Worm (Caenorhabditis elegans): ENCODE data around the gene C16C8.9.
"Not testable (repeated sequence)": the region's sequence is repeated elsewhere in the genome, so short reads cannot be mapped to it uniquely, and the experiment has no call there.

The C16C8.9 gene

DNA sequence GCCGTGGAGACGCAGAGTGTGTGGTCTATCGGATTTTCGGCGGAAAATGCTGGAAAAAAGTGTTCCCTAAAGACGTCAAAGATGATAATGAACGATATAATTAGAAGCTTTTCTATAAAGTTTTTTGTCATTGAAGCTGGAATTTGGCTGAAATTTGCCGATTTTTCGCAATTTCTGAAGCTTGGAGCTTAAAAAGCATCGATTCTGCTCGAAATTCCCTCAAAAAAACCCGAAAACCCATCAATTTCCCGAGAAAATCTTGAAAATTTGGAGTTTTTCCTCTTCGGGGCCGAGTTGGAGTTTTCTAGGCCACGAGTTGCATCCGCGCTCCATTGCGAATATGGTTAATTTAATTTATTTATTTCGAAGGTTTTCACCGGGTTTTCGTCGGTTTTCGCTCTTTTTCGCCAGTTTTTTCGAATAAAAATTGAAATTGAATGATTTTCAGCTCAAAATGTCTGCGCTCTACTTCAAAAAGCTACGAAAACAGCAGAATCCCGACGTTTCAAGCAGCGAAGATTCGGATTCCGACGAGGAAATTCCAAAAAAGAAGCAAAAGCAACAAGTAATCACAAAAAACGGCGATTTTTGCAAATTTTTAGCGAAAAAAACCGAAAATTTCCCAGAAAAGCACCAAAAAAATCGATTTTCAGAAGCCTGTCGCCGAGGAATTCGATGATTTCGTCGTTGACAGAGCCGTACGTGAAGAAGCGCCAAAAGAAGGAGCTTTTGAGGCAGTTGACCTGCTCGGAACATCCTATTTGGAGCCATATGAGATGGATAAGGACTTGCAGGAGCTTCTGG is 39.7 kb upstream of the C16C8.9 start, which contains the start of the genes col-71 and Y49F6B.2 (continued):
- no peak for TF ChIP-seq egl-27 (tag; optimal IDR thresholded peaks at IDR 0.05)
- TF ChIP-seq C04F5.9 (tag; optimal IDR thresholded peaks at IDR 0.05), result peak; percentile 80
- peak; percentile 31 for TF ChIP-seq jun-1 (tag; optimal IDR thresholded peaks at IDR 0.05)

DNA sequence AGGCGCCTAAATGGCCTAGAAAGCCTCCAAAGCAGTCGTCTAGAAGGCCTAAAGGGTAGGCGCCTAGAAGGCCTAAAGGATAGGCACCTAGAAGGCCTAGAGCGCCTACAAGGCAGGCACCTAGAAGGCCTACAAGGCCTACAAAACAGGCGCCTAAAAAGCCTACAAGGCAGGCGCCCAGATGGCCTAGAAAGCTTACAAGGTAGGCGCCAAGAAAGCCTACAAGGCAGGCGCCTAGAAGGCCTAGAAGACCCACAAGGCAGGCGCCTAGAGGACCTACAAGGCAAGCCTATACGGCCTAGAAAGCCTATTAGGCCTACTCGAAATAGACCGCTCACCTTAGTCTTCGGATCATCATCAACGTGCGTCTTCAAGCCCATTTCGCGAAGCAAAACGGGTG is 39.0 kb upstream of the C16C8.9 start:
- TF ChIP-seq lin-15B (tag; optimal IDR thresholded peaks at IDR 0.05) (no peak), dsc-1 (tag; optimal IDR thresholded peaks at IDR 0.05) (no peak), tbx-2 (tag; optimal IDR thresholded peaks at IDR 0.05) (no peak), F16B12.6 (tag; optimal IDR thresholded peaks at IDR 0.05) (no peak), snpc-4 (tag; optimal IDR thresholded peaks at IDR 0.05) (no peak), snu-23 (GFP tag; optimal IDR thresholded peaks at IDR 0.05) (no peak), hlh-4 (tag; optimal IDR thresholded peaks at IDR 0.05) (no peak), egl-27 (tag; optimal IDR thresholded peaks at IDR 0.05) (no peak)

- TF ChIP-seq snpc-4 (tag; optimal IDR thresholded peaks at IDR 0.05) (no peak), C34B4.2 (tag; optimal IDR thresholded peaks at IDR 0.05) (no peak), ceh-8 (GFP tag; optimal IDR thresholded peaks at IDR 0.05) (no peak), F16B12.6 (tag; optimal IDR thresholded peaks at IDR 0.05) (no peak), nhr-85 (tag) (peak; percentile 19)
Observed at ce11 chrII:3500373-3500772, 37.4 kb upstream of the C16C8.9 start.

DNA sequence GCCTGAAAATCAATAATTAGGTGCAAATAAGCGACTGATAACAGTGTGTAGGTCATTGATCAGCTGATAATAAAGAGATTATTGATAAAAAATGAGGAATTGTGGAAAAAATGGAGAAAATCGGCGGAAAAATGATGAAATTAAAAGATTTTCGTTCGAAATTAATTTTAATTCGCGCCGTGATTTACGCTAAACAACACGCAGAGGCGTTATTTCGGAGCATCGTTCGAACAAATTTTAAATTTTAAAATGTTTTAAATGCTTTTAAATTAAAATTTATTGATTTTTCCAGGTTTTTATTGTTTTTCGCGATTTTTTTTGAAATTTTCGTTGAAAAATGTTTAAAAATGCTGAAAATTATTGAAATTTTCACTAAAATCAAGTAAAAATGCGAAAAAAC is 36.4 kb upstream of the C16C8.9 start, which contains the start of gene Y49F6B.9:
TSS of gene Y49F6B.9 (minus strand) at position 2 of the 400 bp plus-strand sequence.
- TF ChIP-seq C16A3.4 (tag; optimal IDR thresholded peaks at IDR 0.05) (no peak), unc-130 (tag; optimal IDR thresholded peaks at IDR 0.05) (no peak), ztf-4 (tag; optimal IDR thresholded peaks at IDR 0.05) (no peak), lin-15B (tag; optimal IDR thresholded peaks at IDR 0.05) (no peak), lin-35 (GFP tag; optimal IDR thresholded peaks at IDR 0.05) (peak in 1 of 2 experiments; percentile 9), efl-1 (optimal IDR thresholded peaks at IDR 0.05) (peak in 1 of 2 experiments; percentile 92), efl-1 (GFP tag; optimal IDR thresholded peaks at IDR 0.05 in 1 of 2) (no peak), nhr-84 (tag; optimal IDR thresholded peaks at IDR 0.05) (no peak), ceh-90 (tag; optimal IDR thresholded peaks at IDR 0.05) (no peak), mdl-1 (tag; optimal IDR thresholded peaks at IDR 0.05) (no peak), ceh-88 (GFP tag; IDR thresholded peaks at IDR 0.05) (no peak), nhr-76 (tag; optimal IDR thresholded peaks at IDR 0.05) (no peak), sptf-1 (tag; optimal IDR thresholded peaks at IDR 0.05) (no peak)

DNA sequence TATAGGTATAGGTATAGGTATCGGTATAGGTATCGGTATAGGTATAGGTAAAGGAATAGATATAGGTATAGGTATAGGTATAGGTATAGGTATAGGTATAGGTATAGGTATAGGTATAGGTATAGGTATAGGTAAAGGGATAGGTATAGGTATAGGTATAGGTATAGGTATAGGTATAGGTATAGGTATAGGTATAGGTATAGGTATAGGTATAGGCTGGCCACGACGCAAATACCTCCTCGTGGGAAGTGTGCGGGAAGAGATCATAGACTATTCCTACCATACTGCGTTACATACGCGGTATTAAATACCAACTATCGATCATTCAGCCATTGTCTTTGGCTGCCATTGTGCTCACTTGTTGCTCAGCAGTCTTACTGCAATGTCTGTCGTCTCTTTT is 27.8 kb upstream of the C16C8.9 start, which contains the start of gene fbxb-112:
TSS of gene fbxb-112 (plus strand) at position 301 of the 400 bp plus-strand sequence.
- not testable (repeated sequence) for TF ChIP-seq mab-9 (GFP tag; IDR thresholded peaks at IDR 0.05); xbp-1 (tag; optimal IDR thresholded peaks at IDR 0.05); tlp-1 (tag; optimal IDR thresholded peaks at IDR 0.05)

DNA sequence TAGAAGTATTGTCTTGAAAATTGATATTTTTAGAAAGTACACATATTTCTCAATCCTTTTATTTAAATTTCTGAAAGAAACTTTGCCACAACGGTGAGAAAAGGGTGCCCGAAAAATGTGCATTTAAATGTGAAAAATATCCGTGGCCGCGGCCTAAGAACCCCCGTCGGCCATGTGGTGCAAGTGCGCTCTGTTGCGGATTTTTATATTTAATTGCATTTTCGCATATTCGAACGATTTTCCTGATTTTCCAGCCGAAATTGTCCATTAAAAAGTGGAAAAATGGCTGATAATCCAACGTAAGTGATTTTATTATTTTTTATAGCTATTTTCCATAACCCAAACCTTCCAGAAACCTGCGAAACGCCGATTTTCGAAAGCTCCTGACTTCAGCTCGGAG is 19.2 kb upstream of the C16C8.9 start, which contains the start of gene smu-2:
TSS of gene smu-2 (plus strand) at position 178 of the 400 bp plus-strand sequence.
- TF ChIP-seq lir-3 (tag; optimal IDR thresholded peaks at IDR 0.05; ENCODE audit: poor library complexity) (peak; percentile 87), lin-35 (GFP tag; optimal IDR thresholded peaks at IDR 0.05) (peak; percentile 51 to 70), elt-3 (tag; optimal IDR thresholded peaks at IDR 0.05) (no peak), zag-1 (tag; optimal IDR thresholded peaks at IDR 0.05) (no peak), nhr-71 (tag; optimal IDR thresholded peaks at IDR 0.05) (no peak), fkh-4 (tag; optimal IDR thresholded peaks at IDR 0.05; ENCODE audit: borderline replicate concordance) (peak; percentile 82), fos-1 (tag; optimal IDR thresholded peaks at IDR 0.05) (no peak), mef-2 (tag; optimal IDR thresholded peaks at IDR 0.05) (no peak), mdl-1 (tag; optimal IDR thresholded peaks at IDR 0.05) (no peak), sox-4 (tag; optimal IDR thresholded peaks at IDR 0.05) (peak; percentile 66), ceh-82 (tag; optimal IDR thresholded peaks at IDR 0.05) (peak; percentile 24 to 81 (median 55)), ama-1 (optimal IDR thresholded peaks at IDR 0.05) (no peak), nhr-77 (tag; optimal IDR thresholded peaks at IDR 0.05) (no peak), xbp-1 (tag; optimal IDR thresholded peaks at IDR 0.05) (peak; percentile 62), egl-27 (tag; optimal IDR thresholded peaks at IDR 0.05) (no peak), tlp-1 (tag; optimal IDR thresholded peaks at IDR 0.05) (no peak), unc-62 (GFP tag; optimal IDR thresholded peaks at IDR 0.05) (no peak), nhr-11 (tag; optimal IDR thresholded peaks at IDR 0.05) (no peak), sup-37 (GFP tag; optimal IDR thresholded peaks at IDR 0.05) (no peak), lin-15B (tag; optimal IDR thresholded peaks at IDR 0.05) (peak; percentile 88), dpl-1 (GFP tag; optimal IDR thresholded peaks at IDR 0.05) (peak; percentile 50 to 73 (median 64))
